Worm (Caenorhabditis elegans): Measurements from ENCODE around the gene ZK896.4.

The ZK896.4 gene

DNA sequence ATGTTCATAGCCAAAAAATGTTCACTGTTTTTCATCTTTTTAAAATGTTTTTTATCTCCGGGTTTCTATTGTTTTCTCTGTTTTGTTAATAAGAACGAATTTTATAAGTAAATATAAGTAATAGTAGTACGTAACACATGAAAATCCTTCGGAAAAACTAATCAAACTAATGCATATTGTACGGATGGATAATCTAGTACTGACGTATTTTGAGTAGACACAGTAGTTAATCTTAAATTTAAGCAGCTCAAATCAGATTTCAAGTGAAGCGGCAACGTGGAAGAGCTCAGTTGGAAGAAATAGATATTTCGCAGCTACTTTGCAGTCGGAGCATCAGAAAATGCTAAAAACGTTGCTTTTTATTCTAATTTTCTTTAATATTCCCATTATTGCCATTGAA is 23.3 kb downstream of the ZK896.4 start, which contains the start of gene gcy-18:
gcy-18 (plus strand) TSS at position 301 of the 400 bp plus-strand sequence.
- TF ChIP-seq fos-1 (tag; optimal IDR thresholded peaks at IDR 0.05) (no peak), aly-2 (tag; optimal IDR thresholded peaks at IDR 0.05) (no peak), mdl-1 (tag; optimal IDR thresholded peaks at IDR 0.05) (no peak), ceh-16 (tag; optimal IDR thresholded peaks at IDR 0.05) (no peak), ztf-4 (tag; optimal IDR thresholded peaks at IDR 0.05) (no peak)

- TF ChIP-seq zag-1 (tag; optimal IDR thresholded peaks at IDR 0.05): no peak
- TF ChIP-seq jun-1 (tag; optimal IDR thresholded peaks at IDR 0.05): no peak
- TF ChIP-seq daf-12 (tag; optimal IDR thresholded peaks at IDR 0.05): no peak
- no peak for TF ChIP-seq nhr-25 (tag; optimal IDR thresholded peaks at IDR 0.05)
- no peak for TF ChIP-seq pqm-1 (tag; optimal IDR thresholded peaks at IDR 0.05)
Measured at ce11 chrIV:12855248-12855647, 27.8 kb downstream of the ZK896.4 start, which contains the start of gene nstp-5. Gene nstp-5 (plus strand): TSS chrIV:12855548.

ce11 chrIV:12854372-12855114 is 28.5 kb downstream of the ZK896.4 start:
- TF ChIP-seq elt-2 (tag; optimal IDR thresholded peaks at IDR 0.05) (peak; percentile 7), nhr-43 (tag; optimal IDR thresholded peaks at IDR 0.05; ENCODE audit: poor library complexity, severe bottlenecking) (no peak)

DNA sequence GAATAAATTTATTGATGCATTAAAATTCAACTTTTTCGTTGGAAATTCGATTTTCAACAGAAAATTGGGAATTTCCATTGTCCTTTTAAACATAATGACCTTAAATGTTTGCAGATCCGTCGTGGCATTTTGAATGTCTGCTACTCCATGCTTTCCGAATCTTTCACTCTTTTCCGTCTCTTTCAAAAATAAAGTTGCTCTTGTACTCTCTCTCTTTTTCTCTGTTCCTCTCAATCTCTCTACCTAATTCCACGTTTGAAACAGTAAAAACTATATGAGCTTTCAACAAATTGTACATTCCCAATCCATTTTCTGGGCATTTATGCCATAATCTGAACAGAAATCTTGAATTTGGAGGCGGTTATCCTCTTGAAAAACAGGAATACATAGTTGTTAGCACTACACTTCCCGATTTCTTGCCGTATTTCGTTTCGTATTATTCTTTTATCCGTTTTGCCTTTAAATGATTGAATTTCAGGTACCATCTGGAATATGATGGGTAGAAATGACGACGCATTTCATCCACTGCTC is 34.0 kb downstream of the ZK896.4 start, which contains the start of gene srf-3:
srf-3 (plus strand) TSS at position 481 of the 531 bp plus-strand sequence.
- TF ChIP-seq nhr-28 (tag; optimal IDR thresholded peaks at IDR 0.05): no peak
- TF ChIP-seq pha-4 (tag; optimal IDR thresholded peaks at IDR 0.05): peak; percentile 39
- TF ChIP-seq snpc-4 (tag; optimal IDR thresholded peaks at IDR 0.05): no peak
- no peak for TF ChIP-seq nhr-76 (tag; optimal IDR thresholded peaks at IDR 0.05)
- TF ChIP-seq nfya-1 (tag; optimal IDR thresholded peaks at IDR 0.05; ENCODE audit: insufficient read depth): peak; percentile 26
- no peak for TF ChIP-seq ceh-28 (tag; optimal IDR thresholded peaks at IDR 0.05)
- no peak for TF ChIP-seq lsy-12 (tag; optimal IDR thresholded peaks at IDR 0.05)
- no peak for TF ChIP-seq ceh-16 (tag; optimal IDR thresholded peaks at IDR 0.05)
- TF ChIP-seq mml-1 (tag; optimal IDR thresholded peaks at IDR 0.05): no peak
- TF ChIP-seq mdl-1 (tag; optimal IDR thresholded peaks at IDR 0.05): no peak
- no peak for TF ChIP-seq nhr-237 (tag; optimal IDR thresholded peaks at IDR 0.05)
- TF ChIP-seq ZK546.5 (tag; optimal IDR thresholded peaks at IDR 0.05): no peak
- TF ChIP-seq jun-1 (tag; optimal IDR thresholded peaks at IDR 0.05): no peak
- peak; percentile 11 for TF ChIP-seq hmg-11 (tag; optimal IDR thresholded peaks at IDR 0.05)
- TF ChIP-seq zag-1 (tag; optimal IDR thresholded peaks at IDR 0.05): no peak

- TF ChIP-seq ceh-82 (tag; optimal IDR thresholded peaks at IDR 0.05) (no peak), nhr-28 (tag; optimal IDR thresholded peaks at IDR 0.05) (no peak), tbx-2 (tag; optimal IDR thresholded peaks at IDR 0.05) (no peak), sea-2 (GFP tag; optimal IDR thresholded peaks at IDR 0.05) (no peak), lin-15B (tag; optimal IDR thresholded peaks at IDR 0.05) (no peak), lin-39 (tag; optimal IDR thresholded peaks at IDR 0.05) (peak; percentile 63), ceh-9 (tag; optimal IDR thresholded peaks at IDR 0.05) (no peak), hmg-11 (tag; optimal IDR thresholded peaks at IDR 0.05) (peak; percentile 8), daf-12 (tag; optimal IDR thresholded peaks at IDR 0.05) (no peak), snpc-4 (tag; optimal IDR thresholded peaks at IDR 0.05) (no peak), ama-1 (optimal IDR thresholded peaks at IDR 0.05) (no peak), ztf-11 (tag; optimal IDR thresholded peaks at IDR 0.05) (no peak), nhr-12 (tag; optimal IDR thresholded peaks at IDR 0.05) (no peak), nfya-1 (tag; optimal IDR thresholded peaks at IDR 0.05; ENCODE audit: insufficient read depth) (peak; percentile 50), elt-2 (tag; optimal IDR thresholded peaks at IDR 0.05) (no peak), nhr-25 (tag; optimal IDR thresholded peaks at IDR 0.05) (no peak)
Measured at ce11 chrIV:12845596-12845995, 37.5 kb downstream of the ZK896.4 start, which contains the start of gene txt-19. Gene txt-19 (plus strand): TSS chrIV:12845899.

All from whole organism, L3 larva.